Fruit fly (Drosophila melanogaster) whole organism, prepupa: ENCODE measurements around the gene CG14451.
A peak's percentile ranks its signal among the peaks of the same experiment; 100 is the strongest.

ENCODE experiments used
- Blimp-1 ChIP-seq: fragments of 200-800 bp; sonication (Bioruptor generic); optimal IDR thresholded peaks from 3 replicates; lab custom pipeline; 2017; ENCODE audit warnings: missing biosample characterization, missing genetic modification characterization, mild to moderate bottlenecking, moderate library complexity, missing genetic modification reagents
- CG10631 ChIP-seq: fragments of 200-800 bp; sonication (Bioruptor generic); optimal IDR thresholded peaks from 2 replicates; lab custom pipeline; 2016; ENCODE audit warnings: missing biosample characterization, missing genetic modification characterization
- CG10669 ChIP-seq: fragments of 200-800 bp; sonication (Bioruptor generic); optimal IDR thresholded peaks from 3 replicates; lab custom pipeline; 2018; ENCODE audit warnings: missing biosample characterization, mild to moderate bottlenecking, missing genetic modification characterization, moderate library complexity
- CG11294 ChIP-seq: fragments of 200-800 bp; sonication (Bioruptor generic); IDR thresholded peaks from 2 replicates; pipeline ENCODE4 v1.3.6; 2022; ENCODE audit warnings: missing biosample characterization, missing genetic modification characterization
- CG11762 ChIP-seq: fragments of 200-800 bp; sonication (Bioruptor generic); optimal IDR thresholded peaks from 3 replicates; lab custom pipeline; 2016; ENCODE audit warnings: missing biosample characterization, missing genetic modification characterization; ENCODE audit not compliant: insufficient read depth
- CG15336 ChIP-seq: fragments of 200-800 bp; sonication (Bioruptor generic); IDR thresholded peaks from 2 replicates; pipeline ENCODE4 v1.3.6; 2022; ENCODE audit warnings: missing biosample characterization, missing genetic modification characterization
- CG1621 ChIP-seq: fragments of 200-800 bp; sonication (Bioruptor generic); optimal IDR thresholded peaks from 3 replicates; lab custom pipeline; 2018; ENCODE audit warnings: missing biosample characterization, mild to moderate bottlenecking, missing genetic modification characterization
- CG16779 ChIP-seq: fragments of 200-800 bp; sonication (Bioruptor generic); optimal IDR thresholded peaks from 3 replicates; lab custom pipeline; 2017; ENCODE audit warnings: missing biosample characterization, mild to moderate bottlenecking, missing genetic modification characterization
- CG32006 ChIP-seq: fragments of 200-800 bp; sonication (Bioruptor generic); optimal IDR thresholded peaks from 3 replicates; lab custom pipeline; 2017; ENCODE audit warnings: missing biosample characterization, mild to moderate bottlenecking, missing genetic modification characterization
- CG3919 ChIP-seq: fragments of 200-800 bp; sonication (Bioruptor generic); optimal IDR thresholded peaks from 3 replicates; lab custom pipeline; 2016; ENCODE audit warnings: missing biosample characterization, missing genetic modification characterization
- CG4318 ChIP-seq: fragments of 200-800 bp; sonication (Bioruptor generic); optimal IDR thresholded peaks from 3 replicates; lab custom pipeline; 2017; ENCODE audit warnings: missing biosample characterization, mild to moderate bottlenecking, missing genetic modification characterization
- CG6163 ChIP-seq: fragments of 200-800 bp; sonication (Bioruptor generic); IDR thresholded peaks from 3 replicates; pipeline ENCODE4 v1.3.6; 2022; ENCODE audit warnings: missing biosample characterization, missing genetic modification characterization
- CG6276 ChIP-seq: fragments of 200-800 bp; sonication (Bioruptor generic); optimal IDR thresholded peaks from 2 replicates; lab custom pipeline; 2017; ENCODE audit warnings: missing biosample characterization, mild to moderate bottlenecking, missing genetic modification characterization
- CG6792 ChIP-seq: fragments of 200-800 bp; sonication (Bioruptor generic); optimal IDR thresholded peaks from 3 replicates; lab custom pipeline; 2016; ENCODE audit warnings: missing biosample characterization, missing genetic modification characterization
- CG6854 ChIP-seq: fragments of 200-800 bp; sonication (Bioruptor generic); optimal IDR thresholded peaks from 2 replicates; lab custom pipeline; 2017; ENCODE audit warnings: missing biosample characterization, mild to moderate bottlenecking, missing genetic modification characterization
- CG7368 ChIP-seq: fragments of 200-800 bp; sonication (Bioruptor generic); optimal IDR thresholded peaks from 3 replicates; lab custom pipeline; 2016; ENCODE audit warnings: missing biosample characterization, missing genetic modification characterization
- CG8119 ChIP-seq: fragments of 200-800 bp; sonication (Bioruptor generic); IDR thresholded peaks from 3 replicates; pipeline ENCODE4 v1.3.6; 2022; ENCODE audit warnings: missing biosample characterization, missing genetic modification characterization
- CG9139 ChIP-seq: fragments of 200-800 bp; sonication (Bioruptor generic); optimal IDR thresholded peaks from 3 replicates; lab custom pipeline; 2017; ENCODE audit warnings: missing biosample characterization, mild to moderate bottlenecking, missing genetic modification characterization
- Eip75B ChIP-seq: fragments of 200-800 bp; sonication (Bioruptor generic); optimal IDR thresholded peaks from 3 replicates; lab custom pipeline; 2016; ENCODE audit warnings: missing biosample characterization, missing genetic modification characterization
- Eip78C ChIP-seq: fragments of 200-800 bp; sonication (Bioruptor generic); peaks from one replicate; lab custom pipeline; 2016; ENCODE audit warnings: missing biosample characterization, missing genetic modification characterization
- Eip93F ChIP-seq: fragments of 200-800 bp; sonication (Bioruptor generic); optimal IDR thresholded peaks from 2 replicates; lab custom pipeline; 2016; ENCODE audit warnings: missing biosample characterization, mild to moderate bottlenecking, missing genetic modification characterization
- Ets21C ChIP-seq: fragments of 200-800 bp; sonication (Bioruptor generic); optimal IDR thresholded peaks from 3 replicates; lab custom pipeline; 2016; ENCODE audit warnings: missing biosample characterization, missing genetic modification characterization
- Ets96B ChIP-seq: fragments of 200-800 bp; optimal IDR thresholded peaks from 2 replicates; lab custom pipeline; 2019; ENCODE audit warnings: missing biosample characterization, mild to moderate bottlenecking, missing genetic modification characterization, moderate library complexity
- Hr38 ChIP-seq: sonication (Bioruptor generic); optimal IDR thresholded peaks from 2 replicates; lab custom pipeline; 2016; ENCODE audit warnings: missing biosample characterization, missing genetic modification characterization
- Hr39 ChIP-seq: fragments of 200-800 bp; sonication (Bioruptor generic); optimal IDR thresholded peaks from 2 replicates; lab custom pipeline; 2016; ENCODE audit warnings: missing biosample characterization, missing genetic modification characterization
- Lpt ChIP-seq: fragments of 200-800 bp; sonication (Bioruptor generic); optimal IDR thresholded peaks from 3 replicates; lab custom pipeline; 2016; ENCODE audit warnings: missing biosample characterization, missing genetic modification characterization
- OdsH ChIP-seq: fragments of 200-800 bp; sonication (Bioruptor generic); optimal IDR thresholded peaks from 3 replicates; lab custom pipeline; 2016; ENCODE audit warnings: missing biosample characterization, missing genetic modification characterization
- Sox14 ChIP-seq: fragments of 200-800 bp; sonication (Bioruptor generic); optimal IDR thresholded peaks from 3 replicates; lab custom pipeline; 2016; ENCODE audit warnings: missing biosample characterization, missing genetic modification characterization
- Sox15 ChIP-seq: fragments of 200-800 bp; sonication (Bioruptor generic); optimal IDR thresholded peaks from 3 replicates; lab custom pipeline; 2016; ENCODE audit warnings: missing biosample characterization, missing genetic modification characterization
- achi ChIP-seq: fragments of 200-800 bp; sonication (Bioruptor generic); optimal IDR thresholded peaks from 3 replicates; lab custom pipeline; 2016; ENCODE audit warnings: missing biosample characterization, missing genetic modification characterization
- acj6 ChIP-seq: fragments of 200-800 bp; sonication (Bioruptor generic); optimal IDR thresholded peaks from 3 replicates; lab custom pipeline; 2016; ENCODE audit warnings: missing biosample characterization, missing genetic modification characterization
- cyc ChIP-seq: fragments of 200-800 bp; sonication (Bioruptor generic); optimal IDR thresholded peaks from 3 replicates; lab custom pipeline; 2016; ENCODE audit warnings: missing biosample characterization, missing genetic modification characterization
- dac ChIP-seq: fragments of 200-800 bp; sonication (Bioruptor generic); optimal IDR thresholded peaks from 2 replicates; lab custom pipeline; 2017; ENCODE audit warnings: missing biosample characterization, mild to moderate bottlenecking, missing genetic modification characterization
- eg ChIP-seq: fragments of 200-800 bp; sonication (Bioruptor generic); IDR thresholded peaks from 3 replicates; pipeline ENCODE4 v1.3.6; 2022; ENCODE audit warnings: missing biosample characterization, missing genetic modification characterization
- esn ChIP-seq: fragments of 200-800 bp; sonication (Bioruptor generic); optimal IDR thresholded peaks from 2 replicates; lab custom pipeline; 2016; ENCODE audit warnings: missing biosample characterization, mild to moderate bottlenecking, missing genetic modification characterization, moderate library complexity
- fd59A ChIP-seq: fragments of 200-800 bp; sonication (Bioruptor generic); optimal IDR thresholded peaks from 2 replicates; lab custom pipeline; 2017; ENCODE audit warnings: missing biosample characterization, mild to moderate bottlenecking, missing genetic modification characterization, missing genetic modification reagents
- fkh ChIP-seq: fragments of 200-800 bp; sonication (Bioruptor generic); optimal IDR thresholded peaks from 3 replicates; lab custom pipeline; 2017; ENCODE audit warnings: missing biosample characterization, mild to moderate bottlenecking, missing genetic modification characterization, moderate library complexity
- lz ChIP-seq: fragments of 200-800 bp; sonication (Bioruptor generic); optimal IDR thresholded peaks from 3 replicates; lab custom pipeline; 2016; ENCODE audit warnings: missing biosample characterization, missing genetic modification characterization
- salr ChIP-seq, 2 experiments: fragments of 200-800 bp; sonication (Bioruptor generic); optimal IDR thresholded peaks; 3 replicates each; lab custom pipeline; 2016 to 2018; ENCODE audit warnings: missing biosample characterization in 2 of 2, missing genetic modification characterization in 2 of 2, mild to moderate bottlenecking in 1 of 2
- spab ChIP-seq: fragments of 200-800 bp; sonication (Bioruptor generic); optimal IDR thresholded peaks from 2 replicates; lab custom pipeline; 2017; ENCODE audit warnings: missing biosample characterization, mild to moderate bottlenecking, missing genetic modification characterization, missing genetic modification reagents
- svp ChIP-seq: fragments of 200-800 bp; sonication (Bioruptor generic); peaks from one replicate; lab custom pipeline; 2016; ENCODE audit warnings: missing biosample characterization, missing genetic modification characterization
- topi ChIP-seq: fragments of 200-800 bp; sonication (Bioruptor generic); optimal IDR thresholded peaks from 3 replicates; lab custom pipeline; 2016; ENCODE audit warnings: missing biosample characterization, missing genetic modification characterization
- vri ChIP-seq: fragments of 200-800 bp; sonication (Bioruptor generic); optimal IDR thresholded peaks from 3 replicates; lab custom pipeline; 2016; ENCODE audit warnings: missing biosample characterization, mild to moderate bottlenecking, missing genetic modification characterization

Gene CG14451

DNA sequence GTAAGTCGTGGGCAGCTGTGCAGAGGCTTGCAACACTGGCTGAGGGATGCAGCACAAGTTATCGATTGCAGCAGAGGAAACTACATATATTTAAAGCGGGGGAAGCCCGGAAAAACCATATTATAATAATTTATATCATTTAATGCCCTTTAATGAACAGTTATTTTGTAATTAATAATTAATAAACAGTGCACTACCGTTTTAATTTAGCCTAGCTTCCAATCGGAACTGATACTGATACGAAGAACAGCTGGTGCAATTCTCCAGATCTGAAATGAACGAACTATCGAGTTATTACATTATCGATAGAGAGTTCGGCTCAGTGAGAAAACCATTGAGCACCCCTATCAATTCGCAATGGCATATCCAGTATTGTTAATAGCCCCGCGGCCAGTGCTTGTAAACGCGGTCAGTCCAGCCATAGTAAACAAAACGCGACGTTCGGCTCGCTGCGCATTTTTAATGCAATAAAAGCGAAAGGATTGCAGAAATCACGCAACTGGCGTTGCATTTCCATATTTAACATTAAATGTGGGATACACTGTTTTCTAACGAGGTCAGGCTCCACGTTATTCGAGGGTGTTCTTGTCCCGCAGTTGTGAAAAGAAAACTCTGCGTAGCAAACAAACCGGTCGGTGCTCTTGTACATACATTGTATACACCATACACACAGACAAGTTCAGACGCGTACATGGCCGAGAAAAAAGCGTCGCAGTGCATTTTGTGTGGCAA, 19.7 kb upstream of the CG14451 start, which contains the start of gene CG7369 (continued):
- TF ChIP-seq eg (GFP tag; lab: Robert Waterston, UW) (peak; percentile 84), Blimp-1 (GFP tag; lab: Kevin White, UChicago) (peak; percentile 72), fkh (GFP tag; lab: Kevin White, UChicago) (peak; percentile 93), CG4318 (peak; percentile 81), CG9139 (GFP tag; lab: Kevin White, UChicago) (peak; percentile 43), salr (GFP tag; optimal IDR thresholded peaks at IDR 0.05; lab: Kevin White, UChicago) (peak; percentile 58 to 91), dac (GFP tag; lab: Kevin White, UChicago) (peak; percentile 75), Ets96B (tag; lab: Kevin White, UChicago) (peak; percentile 76), topi (GFP tag; lab: Kevin White, UChicago) (peak; percentile 86)

DNA sequence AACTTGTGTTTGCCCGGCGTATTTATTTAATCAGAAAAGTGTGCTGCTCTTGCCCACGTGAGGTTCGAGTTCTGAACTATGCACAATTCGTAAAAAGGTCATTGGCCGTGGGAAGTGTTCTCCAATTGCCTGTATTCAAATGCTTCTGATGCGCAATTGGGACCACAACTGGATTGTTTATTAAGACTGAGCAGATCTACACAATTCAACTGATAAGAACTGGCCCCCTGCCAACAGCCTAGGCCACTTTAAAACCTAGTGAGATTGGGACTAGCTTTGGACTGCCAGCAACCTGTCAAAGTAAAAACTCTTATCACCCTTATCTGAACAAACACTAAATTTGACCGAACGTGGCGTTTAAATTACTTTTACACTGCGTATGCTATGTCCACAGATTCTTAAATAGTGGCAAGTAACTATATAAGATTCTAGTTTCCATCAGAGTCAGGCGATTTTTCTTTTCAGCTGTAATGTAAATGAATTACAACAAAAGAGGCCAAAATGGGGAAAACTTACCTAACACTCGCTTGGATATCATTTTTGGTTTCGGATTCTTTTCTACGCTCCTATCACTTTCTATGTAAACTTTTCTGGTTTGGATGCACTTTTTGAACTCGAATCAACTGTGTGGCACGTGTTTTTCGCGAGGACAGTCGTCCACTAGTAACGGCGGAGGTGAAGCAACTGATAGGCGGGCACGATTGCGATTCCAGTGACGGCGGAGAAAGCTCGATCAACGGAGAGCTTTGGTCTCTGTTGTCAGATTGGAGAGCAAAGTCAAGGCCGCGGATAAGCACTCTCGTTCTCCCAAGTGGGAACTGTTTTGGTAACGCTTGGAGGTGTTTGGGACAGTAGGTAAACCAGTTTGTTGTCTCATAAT, 16.1 kb upstream of the CG14451 start, which contains the start of gene CG11241:
Gene CG11241, minus strand, starts transcription at position 689 of the 880 bp plus-strand sequence.
- TF ChIP-seq acj6 (GFP tag; lab: Kevin White, UChicago) (no peak), CG7368 (no peak), lz (GFP tag; lab: Kevin White, UChicago) (no peak), Sox15 (GFP tag; lab: Kevin White, UChicago) (no peak), CG32006 (GFP tag; lab: Kevin White, UChicago) (no peak), Lpt (GFP tag; lab: Kevin White, UChicago) (no peak), CG10669 (no peak), CG9139 (GFP tag; lab: Kevin White, UChicago) (no peak), Ets96B (tag; lab: Kevin White, UChicago) (no peak), fkh (GFP tag; lab: Kevin White, UChicago) (peak; percentile 62), CG11294 (no peak), Ets21C (no peak), CG1621 (tag; lab: Kevin White, UChicago) (peak; percentile 12), achi (no peak), salr (GFP tag; optimal IDR thresholded peaks at IDR 0.05; lab: Kevin White, UChicago) (no peak), Eip75B (GFP tag; lab: Kevin White, UChicago) (no peak), CG3919 (GFP tag; lab: Kevin White, UChicago) (no peak), OdsH (GFP tag; lab: Kevin White, UChicago) (no peak), CG8119 (no peak), cyc (GFP tag; lab: Kevin White, UChicago) (no peak), fd59A (GFP tag; lab: Kevin White, UChicago) (no peak), Sox14 (GFP tag; lab: Kevin White, UChicago) (peak; percentile 4), CG16779 (tag; lab: Kevin White, UChicago) (no peak), CG10631 (GFP tag; lab: Kevin White, UChicago) (no peak), CG6854 (GFP tag; lab: Kevin White, UChicago) (peak; percentile 22), Hr39 (GFP tag; lab: Kevin White, UChicago) (peak; percentile 24), topi (GFP tag; lab: Kevin White, UChicago) (no peak), CG6792 (GFP tag; lab: Kevin White, UChicago) (no peak), svp (no peak), CG6163 (GFP tag; lab: Robert Waterston, UW) (no peak), CG15336 (GFP tag; lab: Robert Waterston, UW) (no peak), dac (GFP tag; lab: Kevin White, UChicago) (no peak), spab (no peak), Eip93F (GFP tag; lab: Kevin White, UChicago) (no peak), Hr38 (GFP tag; lab: Kevin White, UChicago) (no peak), esn (GFP tag; lab: Kevin White, UChicago) (no peak), eg (GFP tag; lab: Robert Waterston, UW) (no peak), CG11762 (GFP tag; lab: Kevin White, UChicago) (no peak), vri (GFP tag; lab: Kevin White, UChicago) (no peak), Eip78C (no peak), CG6276 (GFP tag; lab: Kevin White, UChicago) (no peak)
